Worm (Caenorhabditis elegans) whole organism, late embryonic: ENCODE results near the gene F44G4.3.

Experiments
- C38D4.7 ChIP-seq: fragments of 200-800 bp; sonication (Bioruptor generic); optimal IDR thresholded peaks from 2 replicates; lab custom pipeline; 2018; ENCODE audit warnings: mild to moderate bottlenecking, missing genetic modification characterization, moderate library complexity, missing compliant biosample characterization
- K02D7.2 ChIP-seq: sonication (generic microtip); optimal IDR thresholded peaks from 2 replicates; lab custom pipeline; 2017; ENCODE audit warnings: mild to moderate bottlenecking, missing genetic modification characterization, missing compliant biosample characterization
- K09A11.1 ChIP-seq: sonication (generic microtip); optimal IDR thresholded peaks from 2 replicates; lab custom pipeline; 2017; ENCODE audit warnings: antibody characterized with exemption, mild to moderate bottlenecking, missing genetic modification characterization, missing compliant biosample characterization; ENCODE audit not compliant: insufficient read depth
- ama-1 ChIP-seq: fragments of 150-350 bp; optimal IDR thresholded peaks from 2 replicates; lab custom pipeline; 2014
- ceh-18 ChIP-seq: sonication (generic microtip); optimal IDR thresholded peaks from 2 replicates; lab custom pipeline; 2016; ENCODE audit warnings: missing genetic modification characterization, missing compliant biosample characterization
- ceh-19 ChIP-seq: fragments of 200-800 bp; sonication (Bioruptor generic); optimal IDR thresholded peaks from 2 replicates; lab custom pipeline; 2018; ENCODE audit warnings: mild to moderate bottlenecking, missing genetic modification characterization, missing compliant biosample characterization
- ceh-2 ChIP-seq: sonication (generic microtip); optimal IDR thresholded peaks from 2 replicates; lab custom pipeline; 2016; ENCODE audit warnings: missing genotype, missing genetic modification characterization, missing compliant biosample characterization
- ceh-22 ChIP-seq: sonication (generic microtip); optimal IDR thresholded peaks from 2 replicates; lab custom pipeline; 2017; ENCODE audit warnings: missing biosample characterization, missing genetic modification characterization
- ceh-24 ChIP-seq: sonication (generic microtip); optimal IDR thresholded peaks from 2 replicates; lab custom pipeline; 2016; ENCODE audit warnings: mild to moderate bottlenecking, missing genetic modification characterization, missing compliant biosample characterization
- ceh-6 ChIP-seq: fragments of 200-800 bp; sonication (Bioruptor generic); optimal IDR thresholded peaks from 2 replicates; lab custom pipeline; 2018; ENCODE audit warnings: mild to moderate bottlenecking, missing genetic modification characterization, missing compliant biosample characterization
- dve-1 ChIP-seq: sonication (generic microtip); optimal IDR thresholded peaks from 2 replicates; lab custom pipeline; 2017; ENCODE audit warnings: antibody characterized with exemption, mild to moderate bottlenecking, missing genetic modification characterization, missing compliant biosample characterization
- ets-4 ChIP-seq: sonication (generic microtip); optimal IDR thresholded peaks from 2 replicates; lab custom pipeline; 2016; ENCODE audit warnings: missing genetic modification characterization, missing compliant biosample characterization
- fax-1 ChIP-seq: sonication (generic microtip); optimal IDR thresholded peaks from 2 replicates; lab custom pipeline; 2016; ENCODE audit warnings: missing genotype, missing genetic modification characterization, missing compliant biosample characterization
- fkh-10 ChIP-seq: fragments of 150-350 bp; optimal IDR thresholded peaks from 2 replicates; lab custom pipeline; 2014; ENCODE audit warnings: missing biosample characterization, missing genetic modification reagents, missing genetic modification characterization
- hlh-13 ChIP-seq: fragments of 200-800 bp; sonication (Bioruptor generic); optimal IDR thresholded peaks from 2 replicates; lab custom pipeline; 2018; ENCODE audit warnings: mild to moderate bottlenecking, missing genetic modification characterization, missing compliant biosample characterization
- hlh-30 ChIP-seq: sonication (generic microtip); optimal IDR thresholded peaks from 2 replicates; lab custom pipeline; 2017; ENCODE audit warnings: antibody characterized with exemption, missing genetic modification characterization, missing compliant biosample characterization; ENCODE audit not compliant: insufficient read depth
- hlh-8 ChIP-seq: sonication (generic microtip); optimal IDR thresholded peaks from 2 replicates; lab custom pipeline; 2016; ENCODE audit warnings: missing genotype, missing genetic modification characterization, missing compliant biosample characterization
- lin-11 ChIP-seq: fragments of 200-800 bp; sonication (Bioruptor generic); optimal IDR thresholded peaks from 2 replicates; lab custom pipeline; 2018; ENCODE audit warnings: mild to moderate bottlenecking, missing genetic modification characterization, missing compliant biosample characterization
- mec-3 ChIP-seq: sonication (generic microtip); optimal IDR thresholded peaks from 2 replicates; lab custom pipeline; 2016; ENCODE audit warnings: borderline replicate concordance, missing genetic modification characterization, missing compliant biosample characterization
- nfya-1 ChIP-seq: sonication (generic microtip); optimal IDR thresholded peaks from 2 replicates; lab custom pipeline; 2017; ENCODE audit warnings: missing genetic modification characterization, mild to moderate bottlenecking, missing compliant biosample characterization, antibody characterized with exemption, moderate library complexity
- nhr-11 ChIP-seq: fragments of 150-350 bp; optimal IDR thresholded peaks from 2 replicates; lab custom pipeline; 2014; ENCODE audit warnings: missing biosample characterization, missing genetic modification characterization
- nhr-232 ChIP-seq: sonication (generic microtip); optimal IDR thresholded peaks from 2 replicates; lab custom pipeline; 2016; ENCODE audit warnings: missing genetic modification characterization, missing compliant biosample characterization
- odd-2 ChIP-seq: sonication (generic microtip); optimal IDR thresholded peaks from 2 replicates; lab custom pipeline; 2017; ENCODE audit warnings: antibody characterized with exemption, mild to moderate bottlenecking, missing genetic modification characterization, missing compliant biosample characterization
- pag-3 ChIP-seq: sonication (generic microtip); optimal IDR thresholded peaks from 2 replicates; lab custom pipeline; 2016; ENCODE audit warnings: missing compliant biosample characterization, missing genetic modification characterization, borderline replicate concordance
- pat-9 ChIP-seq: fragments of 200-800 bp; sonication (Bioruptor generic); optimal IDR thresholded peaks from 2 replicates; lab custom pipeline; 2018; ENCODE audit warnings: mild to moderate bottlenecking, missing genetic modification characterization, moderate library complexity, missing compliant biosample characterization
- pax-1 ChIP-seq: fragments of 150-350 bp; optimal IDR thresholded peaks from 2 replicates; lab custom pipeline; 2014; ENCODE audit warnings: missing biosample characterization, missing genetic modification characterization
- pha-4 ChIP-seq: fragments of 150-350 bp; optimal IDR thresholded peaks from 2 replicates; lab custom pipeline; 2018; ENCODE audit warnings: missing biosample characterization, missing genetic modification reagents, missing genetic modification characterization
- pqm-1 ChIP-seq: sonication (generic microtip); optimal IDR thresholded peaks from 2 replicates; lab custom pipeline; 2016; ENCODE audit warnings: missing genetic modification characterization, missing compliant biosample characterization
- pros-1 ChIP-seq: fragments of 150-350 bp; optimal IDR thresholded peaks from 2 replicates; lab custom pipeline; 2014; ENCODE audit warnings: missing biosample characterization, missing genetic modification reagents, missing genetic modification characterization
- ref-2 ChIP-seq: sonication (generic microtip); optimal IDR thresholded peaks from 2 replicates; lab custom pipeline; 2016; ENCODE audit warnings: missing genetic modification characterization, missing compliant biosample characterization
- rnt-1 ChIP-seq: sonication (generic microtip); optimal IDR thresholded peaks from 2 replicates; lab custom pipeline; 2016; ENCODE audit warnings: missing genetic modification characterization, missing compliant biosample characterization
- sdc-2 ChIP-seq: sonication (generic microtip); optimal IDR thresholded peaks from 2 replicates; lab custom pipeline; 2016; ENCODE audit warnings: missing genotype, missing genetic modification characterization, missing compliant biosample characterization
- tbx-2 ChIP-seq: sonication (generic microtip); optimal IDR thresholded peaks from 2 replicates; lab custom pipeline; 2016; ENCODE audit warnings: missing genetic modification characterization, missing compliant biosample characterization
- tbx-7 ChIP-seq: sonication (generic microtip); optimal IDR thresholded peaks from 2 replicates; lab custom pipeline; 2016; ENCODE audit warnings: missing genotype, missing genetic modification characterization, missing compliant biosample characterization
- ttx-3 ChIP-seq: sonication (generic microtip); optimal IDR thresholded peaks from 2 replicates; lab custom pipeline; 2016; ENCODE audit warnings: missing genetic modification reagents, missing genetic modification characterization, missing compliant biosample characterization
- unc-42 ChIP-seq: sonication (generic microtip); optimal IDR thresholded peaks from 2 replicates; lab custom pipeline; 2016; ENCODE audit warnings: missing genotype, missing genetic modification characterization, missing compliant biosample characterization
- unc-86 ChIP-seq: sonication (generic microtip); optimal IDR thresholded peaks from 2 replicates; lab custom pipeline; 2016; ENCODE audit warnings: missing genetic modification characterization, missing compliant biosample characterization
- ztf-16 ChIP-seq: sonication (generic microtip); optimal IDR thresholded peaks from 2 replicates; lab custom pipeline; 2017; ENCODE audit warnings: missing genetic modification characterization, missing compliant biosample characterization

F44G4.3 gene

ce11 chrII:9024312-9024711, 26.9 kb upstream of the F44G4.3 start (continued):
- TF ChIP-seq ets-4 (tag; lab: Kevin White, UChicago), result no peak

DNA sequence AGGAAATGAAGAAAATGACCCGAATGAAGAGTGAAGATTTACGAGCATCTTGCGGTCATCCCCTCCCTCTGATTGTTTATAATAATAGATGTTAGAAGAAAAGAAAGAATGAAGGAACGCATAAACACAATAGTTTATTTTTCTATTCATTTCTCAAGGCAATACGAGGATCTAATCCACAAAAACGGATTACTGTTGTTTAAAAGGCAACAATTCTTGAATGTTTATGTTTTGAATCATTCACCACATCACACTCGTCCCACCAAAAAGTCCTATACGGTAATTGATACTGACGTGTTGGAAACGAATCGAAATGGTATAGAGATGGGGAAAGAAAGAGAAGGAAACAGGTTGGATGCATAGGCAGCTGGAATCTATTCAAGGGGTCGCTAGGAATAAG, 24.2 kb upstream of the F44G4.3 start:
- TF ChIP-seq nfya-1 (tag; lab: Kevin White, UChicago), result no peak
- no peak for TF ChIP-seq ceh-6
- TF ChIP-seq pat-9, result no peak
- TF ChIP-seq ref-2 (tag; lab: Kevin White, UChicago), result no peak
- no peak for TF ChIP-seq fkh-10 (GFP tag; lab: Kevin White, UChicago)
- no peak for TF ChIP-seq ets-4 (tag; lab: Kevin White, UChicago)
- TF ChIP-seq pha-4 (tag; lab: Kevin White, UChicago), result no peak
- TF ChIP-seq ceh-22 (tag; lab: Kevin White, UChicago), result no peak
- TF ChIP-seq, all 69 proteins: peak for 0

DNA sequence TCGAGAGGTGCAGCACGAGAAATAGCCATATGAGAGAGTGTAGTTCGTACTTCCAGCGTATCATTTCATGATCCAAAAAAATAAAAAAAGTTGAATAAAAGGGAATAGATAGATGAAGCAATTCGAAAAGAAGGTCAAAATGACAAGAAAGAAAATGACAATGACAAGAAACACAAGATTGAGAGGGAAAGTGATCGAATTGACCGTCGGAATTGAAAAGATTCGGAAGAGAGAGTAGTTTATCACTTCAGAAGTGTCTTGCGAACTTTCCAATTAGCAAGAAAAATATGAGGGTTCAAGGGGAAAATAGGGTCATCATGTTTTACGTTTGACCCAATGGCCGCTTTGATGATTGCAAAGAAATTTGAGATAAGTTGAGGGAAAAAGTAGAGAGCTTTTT, 22.2 kb upstream of the F44G4.3 start, which contains the start of gene dep-1:
Gene dep-1 (minus strand): TSS at position 95 of the 400 bp plus-strand sequence.
- TF ChIP-seq lin-11 (tag; lab: Kevin White, UChicago) (no peak), K02D7.2 (no peak), nfya-1 (tag; lab: Kevin White, UChicago) (no peak), pqm-1 (tag; lab: Kevin White, UChicago) (no peak), pag-3 (no peak), sdc-2 (tag; lab: Kevin White, UChicago) (no peak), nhr-11 (tag; lab: Kevin White, UChicago) (no peak), hlh-30 (no peak), hlh-8 (tag; lab: Kevin White, UChicago) (no peak), ceh-19 (GFP tag; lab: Kevin White, UChicago) (no peak), pros-1 (tag; lab: Kevin White, UChicago) (no peak), pha-4 (tag; lab: Kevin White, UChicago) (no peak), mec-3 (tag; lab: Kevin White, UChicago) (no peak), odd-2 (tag; lab: Kevin White, UChicago) (no peak), fkh-10 (GFP tag; lab: Kevin White, UChicago) (no peak), ceh-2 (tag; lab: Kevin White, UChicago) (no peak), ttx-3 (no peak), ceh-6 (no peak), dve-1 (no peak), hlh-13 (no peak)

- no peak for TF ChIP-seq sdc-2 (tag; lab: Kevin White, UChicago)
- TF ChIP-seq fax-1 (tag; lab: Kevin White, UChicago), result no peak
- TF ChIP-seq, all 69 proteins: peak for 0
Observed at ce11 chrII:9017628-9018027, 20.2 kb upstream of the F44G4.3 start.

ce11 chrII:9014877-9015505, 17.5 kb upstream of the F44G4.3 start:
- TF ChIP-seq ceh-19 (GFP tag; lab: Kevin White, UChicago) (peak; percentile 17), hlh-8 (tag; lab: Kevin White, UChicago) (no peak), unc-42 (no peak), ceh-18 (tag; lab: Kevin White, UChicago) (peak; percentile 1), tbx-7 (no peak)

DNA sequence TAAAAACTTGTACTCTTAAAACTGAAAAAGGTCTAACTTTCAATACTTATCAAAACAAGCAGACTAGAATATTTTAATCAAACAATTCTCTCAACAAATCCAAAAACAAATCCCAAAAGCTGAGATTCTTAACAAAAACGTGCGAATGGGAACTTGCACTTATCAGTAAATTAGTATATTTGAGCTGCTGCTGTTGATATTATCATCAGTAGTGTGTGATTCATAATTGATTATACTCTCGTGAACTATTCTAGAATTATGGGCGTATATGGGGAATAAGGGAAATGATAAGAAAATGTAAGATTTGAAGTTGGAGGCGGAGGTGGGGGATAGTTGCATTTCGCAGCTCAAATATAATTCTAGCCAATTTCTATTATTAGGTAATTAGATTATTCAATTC, 16.7 kb upstream of the F44G4.3 start:
- TF ChIP-seq ama-1 (no peak), K09A11.1 (tag; lab: Kevin White, UChicago) (no peak), nhr-232 (tag; lab: Kevin White, UChicago) (no peak), pax-1 (tag; lab: Kevin White, UChicago) (no peak), rnt-1 (tag; lab: Kevin White, UChicago) (no peak), C38D4.7 (no peak), ceh-18 (tag; lab: Kevin White, UChicago) (no peak), tbx-2 (tag; lab: Kevin White, UChicago) (no peak), ceh-19 (GFP tag; lab: Kevin White, UChicago) (no peak), ceh-24 (no peak), ttx-3 (no peak), pros-1 (tag; lab: Kevin White, UChicago) (no peak), ztf-16 (no peak), unc-86 (tag; lab: Kevin White, UChicago) (no peak), fax-1 (tag; lab: Kevin White, UChicago) (no peak), ceh-2 (tag; lab: Kevin White, UChicago) (no peak)
